Worm (Caenorhabditis elegans) whole organism, L3 larva: ENCODE measurements around the gene Y37H2A.13.

Source experiments
- R02D3.7 ChIP-seq: fragments of 150-350 bp; optimal IDR thresholded peaks from 2 replicates; lab custom pipeline; 2014; ENCODE audit warnings: missing biosample characterization, missing genetic modification characterization
- ama-1 ChIP-seq: fragments of 150-350 bp; optimal IDR thresholded peaks from 2 replicates; lab custom pipeline; 2018
- ceh-16 ChIP-seq: sonication (generic microtip); optimal IDR thresholded peaks from 2 replicates; lab custom pipeline; 2017; ENCODE audit warnings: missing biosample characterization, missing genetic modification characterization
- ceh-28 ChIP-seq: fragments of 150-350 bp; optimal IDR thresholded peaks from 2 replicates; lab custom pipeline; 2014; ENCODE audit warnings: missing biosample characterization, missing genetic modification reagents, missing genetic modification characterization
- ceh-9 ChIP-seq: sonication (generic microtip); optimal IDR thresholded peaks from 2 replicates; lab custom pipeline; 2018; ENCODE audit warnings: missing biosample characterization, missing genetic modification characterization
- daf-12 ChIP-seq: fragments of 150-350 bp; optimal IDR thresholded peaks from 2 replicates; lab custom pipeline; 2014; ENCODE audit warnings: missing biosample characterization, missing genetic modification reagents, missing genetic modification characterization
- egl-27 ChIP-seq: sonication (generic microtip); optimal IDR thresholded peaks from 4 replicates; lab custom pipeline; 2017; ENCODE audit warnings: missing biosample characterization, missing genetic modification reagents, missing genetic modification characterization
- elt-2 ChIP-seq: sonication (generic microtip); optimal IDR thresholded peaks from 2 replicates; lab custom pipeline; 2016; ENCODE audit warnings: missing genetic modification reagents, mild to moderate bottlenecking, missing genetic modification characterization, missing compliant biosample characterization
- elt-3 ChIP-seq, 3 experiments: fragments of 150-350 bp in 1 of 3; sonication (generic microtip) in 2 of 3; optimal IDR thresholded peaks; 2 replicates in 2 of 3; 4 replicates in 1 of 3; lab custom pipeline; 2014 to 2017; ENCODE audit warnings: missing biosample characterization in 3 of 3, missing genetic modification characterization in 3 of 3
- eor-1 ChIP-seq, 2 experiments: fragments of 150-350 bp; optimal IDR thresholded peaks; 2 replicates each; lab custom pipeline; 2014 to 2018; ENCODE audit warnings: missing biosample characterization in 2 of 2, missing genetic modification characterization in 2 of 2
- fkh-10 ChIP-seq: sonication (generic microtip); optimal IDR thresholded peaks from 2 replicates; lab custom pipeline; 2017; ENCODE audit warnings: missing biosample characterization, missing genetic modification reagents, missing genetic modification characterization
- fos-1 ChIP-seq: fragments of 150-350 bp; optimal IDR thresholded peaks from 2 replicates; lab custom pipeline; 2014; ENCODE audit warnings: missing biosample characterization, missing genetic modification characterization
- hmg-11 ChIP-seq: sonication (generic microtip); optimal IDR thresholded peaks from 2 replicates; lab custom pipeline; 2016; ENCODE audit warnings: missing genetic modification characterization, missing compliant biosample characterization
- lin-39 ChIP-seq: fragments of 150-350 bp; optimal IDR thresholded peaks from 2 replicates; lab custom pipeline; 2018; ENCODE audit warnings: missing biosample characterization, missing genetic modification reagents, missing genetic modification characterization
- mdl-1 ChIP-seq: fragments of 150-350 bp; optimal IDR thresholded peaks from 2 replicates; lab custom pipeline; 2014; ENCODE audit warnings: missing biosample characterization, missing genetic modification characterization
- nfya-1 ChIP-seq: sonication (generic microtip); optimal IDR thresholded peaks from 2 replicates; lab custom pipeline; 2017; ENCODE audit warnings: missing genetic modification characterization, mild to moderate bottlenecking, missing compliant biosample characterization, antibody characterized with exemption, moderate library complexity; ENCODE audit not compliant: insufficient read depth
- nhr-11 ChIP-seq: fragments of 150-350 bp; optimal IDR thresholded peaks from 2 replicates; lab custom pipeline; 2014; ENCODE audit warnings: missing biosample characterization, missing genetic modification characterization
- nhr-12 ChIP-seq: fragments of 150-350 bp; optimal IDR thresholded peaks from 2 replicates; lab custom pipeline; 2014; ENCODE audit warnings: missing biosample characterization, missing genetic modification characterization
- nhr-23 ChIP-seq: fragments of 150-350 bp; optimal IDR thresholded peaks from 2 replicates; lab custom pipeline; 2014; ENCODE audit warnings: missing biosample characterization, missing genetic modification reagents, missing genetic modification characterization
- nhr-237 ChIP-seq: fragments of 150-350 bp; optimal IDR thresholded peaks from 2 replicates; lab custom pipeline; 2014; ENCODE audit warnings: missing biosample characterization, missing genetic modification characterization
- nhr-25 ChIP-seq: sonication (generic microtip); optimal IDR thresholded peaks from 2 replicates; lab custom pipeline; 2017; ENCODE audit warnings: missing biosample characterization, missing genetic modification characterization
- nhr-28 ChIP-seq: fragments of 150-350 bp; optimal IDR thresholded peaks from 2 replicates; lab custom pipeline; 2014; ENCODE audit warnings: missing biosample characterization, missing genetic modification characterization
- nhr-43 ChIP-seq: sonication (generic microtip); optimal IDR thresholded peaks from 2 replicates; lab custom pipeline; 2016; ENCODE audit warnings: mild to moderate bottlenecking, missing genetic modification characterization, missing compliant biosample characterization; ENCODE audit not compliant: poor library complexity, severe bottlenecking
- nhr-76 ChIP-seq: fragments of 150-350 bp; sonication (generic microtip); optimal IDR thresholded peaks from 5 replicates; lab custom pipeline; 2014; ENCODE audit warnings: missing biosample characterization, missing genetic modification characterization
- pha-4 ChIP-seq: fragments of 150-350 bp; optimal IDR thresholded peaks from 2 replicates; lab custom pipeline; 2014; ENCODE audit warnings: missing biosample characterization, missing genetic modification reagents, missing genetic modification characterization
- pqm-1 ChIP-seq: fragments of 150-350 bp; optimal IDR thresholded peaks from 2 replicates; lab custom pipeline; 2017; ENCODE audit warnings: missing biosample characterization, missing genetic modification characterization, inconsistent platforms
- sea-2 ChIP-seq: fragments of 150-350 bp; sonication (generic microtip); optimal IDR thresholded peaks from 4 replicates; lab custom pipeline; 2014; ENCODE audit warnings: missing biosample characterization, missing genetic modification reagents, missing genetic modification characterization
- snpc-4 ChIP-seq: fragments of 150-350 bp; optimal IDR thresholded peaks from 2 replicates; lab custom pipeline; 2014; ENCODE audit warnings: missing biosample characterization, missing genetic modification characterization
- tbx-2 ChIP-seq: sonication (generic microtip); optimal IDR thresholded peaks from 2 replicates; lab custom pipeline; 2016; ENCODE audit warnings: mild to moderate bottlenecking, missing genetic modification characterization, missing compliant biosample characterization
- unc-39 ChIP-seq: sonication (generic microtip); optimal IDR thresholded peaks from 4 replicates; lab custom pipeline; 2017; ENCODE audit warnings: missing biosample characterization, missing genetic modification characterization
- unc-62 ChIP-seq: fragments of 150-350 bp; sonication (generic microtip); optimal IDR thresholded peaks from 4 replicates; lab custom pipeline; 2014; ENCODE audit warnings: missing biosample characterization, missing genetic modification reagents, missing genetic modification characterization
- ztf-11 ChIP-seq: fragments of 150-350 bp; optimal IDR thresholded peaks from 2 replicates; lab custom pipeline; 2014; ENCODE audit warnings: missing biosample characterization, missing genetic modification characterization
- ztf-4 ChIP-seq: fragments of 150-350 bp; optimal IDR thresholded peaks from 2 replicates; lab custom pipeline; 2014; ENCODE audit warnings: missing biosample characterization, missing genetic modification characterization

Y37H2A.13 gene

ce11 chrV:18162568-18162967, 19.9 kb downstream of the Y37H2A.13 start, which contains the start of gene C14A6.12:
Gene C14A6.12, minus strand, starts transcription at chrV:18162668.
- TF ChIP-seq ama-1 (lab: Kevin White, UChicago) (no peak), elt-2 (tag; lab: Kevin White, UChicago) (no peak), hmg-11 (tag; lab: Kevin White, UChicago) (no peak), nfya-1 (tag; lab: Kevin White, UChicago) (no peak), unc-62 (no peak), ceh-16 (no peak), unc-39 (no peak), eor-1 (tag; optimal IDR thresholded peaks at IDR 0.05; lab: Kevin White, UChicago) (no peak), R02D3.7 (no peak), ztf-4 (tag; lab: Kevin White, UChicago) (no peak), snpc-4 (no peak), ztf-11 (no peak), lin-39 (tag; lab: Kevin White, UChicago) (no peak), fos-1 (tag; lab: Kevin White, UChicago) (no peak)

ce11 chrV:18163434-18163833, 20.8 kb downstream of the Y37H2A.13 start:
- TF ChIP-seq sea-2 (GFP tag; lab: Kevin White, UChicago) (no peak), ceh-9 (tag; lab: Kevin White, UChicago) (no peak)
- TF ChIP-seq, all 47 proteins: peak for 0

- no peak for TF ChIP-seq pha-4 (tag; lab: Kevin White, UChicago)
- no peak for TF ChIP-seq eor-1 (tag; optimal IDR thresholded peaks at IDR 0.05; lab: Kevin White, UChicago)
- no peak for TF ChIP-seq egl-27 (tag; lab: Kevin White, UChicago)
- TF ChIP-seq nhr-43 (tag; lab: Kevin White, UChicago) = no peak
- no peak for TF ChIP-seq unc-39
- TF ChIP-seq tbx-2 (tag; lab: Kevin White, UChicago) = no peak
- no peak for TF ChIP-seq nfya-1 (tag; lab: Kevin White, UChicago)
- TF ChIP-seq, all 47 proteins: peak for 0
Observed at ce11 chrV:18164758-18165157, 22.1 kb downstream of the Y37H2A.13 start, which contains the start of gene C14A6.5. Gene C14A6.5, minus strand, starts transcription at chrV:18164858.

- TF ChIP-seq nhr-76 (tag; lab: Kevin White, UChicago) (no peak), ceh-28 (no peak), fkh-10 (GFP tag; lab: Kevin White, UChicago) (no peak), nhr-12 (tag; lab: Kevin White, UChicago) (no peak), ama-1 (lab: Kevin White, UChicago) (no peak), hmg-11 (tag; lab: Kevin White, UChicago) (no peak), ztf-11 (no peak), nhr-28 (no peak), elt-3 (tag; optimal IDR thresholded peaks at IDR 0.05; lab: Kevin White, UChicago) (no peak), nfya-1 (tag; lab: Kevin White, UChicago) (no peak), nhr-237 (no peak), pha-4 (tag; lab: Kevin White, UChicago) (no peak)
- TF ChIP-seq, all 47 proteins: peak for 0
Observed at ce11 chrV:18167161-18167560, 24.5 kb downstream of the Y37H2A.13 start, which contains the start of gene C14A6.6. Gene C14A6.6, minus strand, starts transcription at chrV:18167261.

ce11 chrV:18168266-18168665, 25.6 kb downstream of the Y37H2A.13 start, which contains the start of gene C14A6.7:
Gene C14A6.7, minus strand, starts transcription at chrV:18168366.
- no peak for TF ChIP-seq sea-2 (GFP tag; lab: Kevin White, UChicago)
- no peak for TF ChIP-seq daf-12 (tag; lab: Kevin White, UChicago)
- no peak for TF ChIP-seq nhr-23 (tag; lab: Kevin White, UChicago)
- TF ChIP-seq tbx-2 (tag; lab: Kevin White, UChicago) = no peak
- TF ChIP-seq nhr-237 = no peak
- TF ChIP-seq pha-4 (tag; lab: Kevin White, UChicago) = no peak
- TF ChIP-seq nhr-11 = no peak
- no peak for TF ChIP-seq nhr-25 (tag; lab: Kevin White, UChicago)
- no peak for TF ChIP-seq mdl-1 (tag; lab: Kevin White, UChicago)
- TF ChIP-seq pqm-1 (tag; lab: Kevin White, UChicago) = no peak
- TF ChIP-seq unc-62 = no peak
